Worm (Caenorhabditis elegans) whole organism, L3 larva: ENCODE results near the gene dbn-1.

Source experiments
- ama-1 ChIP-seq: fragments of 150-350 bp; optimal IDR thresholded peaks from 2 replicates; lab custom pipeline; 2018
- ceh-82 ChIP-seq: fragments of 150-350 bp; optimal IDR thresholded peaks from 2 replicates; lab custom pipeline; 2014; ENCODE audit warnings: missing biosample characterization, missing genetic modification characterization
- mdl-1 ChIP-seq: fragments of 150-350 bp; optimal IDR thresholded peaks from 2 replicates; lab custom pipeline; 2014; ENCODE audit warnings: missing biosample characterization, missing genetic modification characterization
- pqm-1 ChIP-seq: fragments of 150-350 bp; optimal IDR thresholded peaks from 2 replicates; lab custom pipeline; 2017; ENCODE audit warnings: missing biosample characterization, missing genetic modification characterization, inconsistent platforms

DNA sequence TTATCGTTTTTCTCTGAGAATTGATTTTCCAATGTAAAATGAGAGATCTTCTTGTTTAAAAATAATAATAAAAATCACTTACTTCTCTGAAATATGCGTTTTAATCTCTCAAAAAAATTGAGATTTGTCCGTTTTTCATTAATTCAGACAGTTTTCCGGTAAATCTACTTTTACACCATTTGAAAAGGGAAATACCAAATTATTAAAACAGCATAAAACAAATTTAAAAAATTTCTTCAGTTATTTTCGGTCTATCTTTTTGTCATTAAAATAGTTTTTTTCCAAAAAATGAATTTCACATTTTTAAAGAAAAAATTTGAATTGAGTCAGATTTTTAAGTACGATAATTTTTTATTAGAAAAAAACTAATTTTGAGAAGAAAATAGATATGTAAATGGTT, 16.9 kb upstream of the dbn-1 start:
- TF ChIP-seq pqm-1 (no peak), ceh-82 (tag; lab: Kevin White, UChicago) (no peak), mdl-1 (tag; lab: Kevin White, UChicago) (no peak), ama-1 (no peak)
